Worm (Caenorhabditis elegans): ENCODE data around the gene chil-19.

The chil-19 gene

DNA sequence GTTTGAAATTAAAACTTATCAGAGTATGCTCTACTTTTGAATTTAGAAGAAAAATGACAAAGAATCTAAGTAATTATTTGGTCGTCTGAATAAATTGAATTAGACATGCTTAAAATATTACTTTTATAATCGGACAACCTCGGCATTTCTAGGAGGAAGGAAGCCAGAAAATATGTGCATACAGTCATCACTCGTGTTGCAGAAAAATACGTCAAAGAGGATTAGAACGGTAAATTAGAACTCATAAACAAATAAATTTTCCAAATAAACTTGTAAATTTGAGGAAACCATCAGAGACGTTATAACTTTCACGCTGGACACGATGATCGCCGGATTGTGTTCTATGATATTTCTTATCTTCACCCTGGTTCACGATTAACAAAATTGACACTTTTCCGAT, at the start of gene chil-19:
chil-19 (minus strand) TSS at position 101 of the 400 bp plus-strand sequence.
- TF ChIP-seq klf-2 (GFP tag; conservative IDR thresholded peaks at IDR 0.05) = no peak
- TF ChIP-seq ztf-29 (GFP tag; IDR thresholded peaks at IDR 0.05) = no peak
- no peak for TF ChIP-seq flt-1 (GFP tag; IDR thresholded peaks at IDR 0.05)
- no peak for TF ChIP-seq ref-1 (GFP tag; conservative IDR thresholded peaks at IDR 0.05)
- no peak for TF ChIP-seq tab-1 (GFP tag; IDR thresholded peaks at IDR 0.05)
- no peak for TF ChIP-seq cog-1 (tag; optimal IDR thresholded peaks at IDR 0.05)
- no peak for TF ChIP-seq T22C8.4 (GFP tag; IDR thresholded peaks at IDR 0.05)
- no peak for TF ChIP-seq ztf-23 (GFP tag; IDR thresholded peaks at IDR 0.05)
- TF ChIP-seq med-1 (GFP tag; optimal IDR thresholded peaks at IDR 0.05; ENCODE audit: insufficient read depth) = no peak

DNA sequence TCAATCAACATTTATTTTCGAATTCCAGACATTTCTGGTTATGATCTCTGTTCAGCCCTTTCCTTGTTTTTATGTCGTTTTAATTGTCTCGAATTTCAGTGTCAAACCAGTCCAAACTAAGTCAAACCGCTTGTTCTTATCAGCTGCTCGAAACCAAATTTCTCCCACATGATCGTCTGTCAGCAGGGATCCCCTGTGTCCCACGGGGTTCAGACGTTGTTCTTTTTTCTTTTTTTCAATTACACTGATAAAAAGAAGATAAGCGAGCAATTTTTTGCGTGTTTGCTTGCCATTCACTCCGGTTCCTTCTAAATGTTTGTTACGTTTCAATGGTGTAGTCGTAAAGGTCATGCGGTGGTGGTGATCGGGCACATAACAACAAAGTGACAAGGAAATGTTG, 47.8 kb upstream of the chil-19 start:
- no peak for TF ChIP-seq T22C8.4 (GFP tag; IDR thresholded peaks at IDR 0.05)
- TF ChIP-seq flt-1 (GFP tag; IDR thresholded peaks at IDR 0.05) = no peak
- TF ChIP-seq cog-1 (tag; optimal IDR thresholded peaks at IDR 0.05) = no peak

DNA sequence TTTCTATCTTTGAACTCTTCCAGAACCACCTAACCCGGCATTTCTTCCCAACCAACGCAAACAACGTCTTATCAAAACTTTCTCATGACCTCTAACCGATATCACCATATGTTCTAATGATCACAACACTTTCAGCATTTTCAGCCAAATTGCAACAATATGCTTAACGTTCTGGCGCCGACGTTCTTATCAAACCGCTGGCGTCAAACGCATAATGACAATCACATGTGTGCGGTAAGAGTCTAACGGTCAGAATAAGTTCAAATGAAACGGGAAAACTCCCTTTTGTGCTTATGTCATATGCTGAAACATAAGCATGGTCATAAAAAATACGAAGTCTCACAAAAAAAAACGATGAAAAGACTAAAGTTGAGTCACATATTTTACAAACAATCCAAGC, 46.7 kb upstream of the chil-19 start:
- TF ChIP-seq T22C8.4 (GFP tag; IDR thresholded peaks at IDR 0.05) (no peak), cog-1 (tag; optimal IDR thresholded peaks at IDR 0.05) (no peak), ztf-29 (GFP tag; IDR thresholded peaks at IDR 0.05) (no peak), flt-1 (GFP tag; IDR thresholded peaks at IDR 0.05) (no peak), med-1 (GFP tag; optimal IDR thresholded peaks at IDR 0.05; ENCODE audit: insufficient read depth) (no peak), ztf-23 (GFP tag; IDR thresholded peaks at IDR 0.05) (no peak), tab-1 (GFP tag; IDR thresholded peaks at IDR 0.05) (no peak), klf-2 (GFP tag; conservative IDR thresholded peaks at IDR 0.05) (no peak), ref-1 (GFP tag; conservative IDR thresholded peaks at IDR 0.05) (no peak)

DNA sequence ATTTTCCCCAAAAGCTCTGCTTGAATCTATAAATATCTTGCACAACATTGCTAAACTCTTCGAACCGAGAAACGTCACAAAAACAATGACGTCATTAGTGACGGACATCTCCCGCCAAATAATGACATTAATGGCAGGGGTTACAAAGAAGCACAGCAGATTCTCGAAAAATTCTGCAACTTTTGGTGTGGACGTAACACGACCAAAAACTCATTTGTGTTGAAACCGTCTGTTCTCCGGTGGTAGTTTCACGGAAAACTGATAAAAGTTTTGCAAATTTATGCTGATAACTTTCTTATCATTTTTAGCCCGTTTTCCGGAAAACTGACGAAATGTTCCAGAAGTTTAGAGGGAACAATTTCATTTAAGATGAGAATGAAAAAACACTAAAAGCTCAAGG, 44.4 kb upstream of the chil-19 start:
- TF ChIP-seq ztf-23 (GFP tag; IDR thresholded peaks at IDR 0.05) = no peak
- no peak for TF ChIP-seq ref-1 (GFP tag; conservative IDR thresholded peaks at IDR 0.05)
- no peak for TF ChIP-seq tab-1 (GFP tag; IDR thresholded peaks at IDR 0.05)
- TF ChIP-seq ztf-29 (GFP tag; IDR thresholded peaks at IDR 0.05) = no peak
- TF ChIP-seq med-1 (GFP tag; optimal IDR thresholded peaks at IDR 0.05; ENCODE audit: insufficient read depth) = no peak
- no peak for TF ChIP-seq T22C8.4 (GFP tag; IDR thresholded peaks at IDR 0.05)
- no peak for TF ChIP-seq flt-1 (GFP tag; IDR thresholded peaks at IDR 0.05)
- TF ChIP-seq klf-2 (GFP tag; conservative IDR thresholded peaks at IDR 0.05) = no peak
- no peak for TF ChIP-seq cog-1 (tag; optimal IDR thresholded peaks at IDR 0.05)

- no peak for TF ChIP-seq ref-1 (GFP tag; conservative IDR thresholded peaks at IDR 0.05)
- TF ChIP-seq med-1 (GFP tag; optimal IDR thresholded peaks at IDR 0.05; ENCODE audit: insufficient read depth) = no peak
- TF ChIP-seq T22C8.4 (GFP tag; IDR thresholded peaks at IDR 0.05) = no peak
- TF ChIP-seq flt-1 (GFP tag; IDR thresholded peaks at IDR 0.05) = no peak
- no peak for TF ChIP-seq ztf-29 (GFP tag; IDR thresholded peaks at IDR 0.05)
- TF ChIP-seq ztf-23 (GFP tag; IDR thresholded peaks at IDR 0.05) = no peak
- TF ChIP-seq cog-1 (tag; optimal IDR thresholded peaks at IDR 0.05) = no peak
- TF ChIP-seq tab-1 (GFP tag; IDR thresholded peaks at IDR 0.05) = no peak
- TF ChIP-seq klf-2 (GFP tag; conservative IDR thresholded peaks at IDR 0.05) = no peak
Observed at ce11 chrII:9497309-9497708, 43.1 kb upstream of the chil-19 start.

ce11 chrII:9493242-9494058, 39.2 kb upstream of the chil-19 start:
- TF ChIP-seq ztf-29 (GFP tag; IDR thresholded peaks at IDR 0.05) = no peak
- TF ChIP-seq T22C8.4 (GFP tag; IDR thresholded peaks at IDR 0.05) = no peak
- no peak for TF ChIP-seq ztf-23 (GFP tag; IDR thresholded peaks at IDR 0.05)
- no peak for TF ChIP-seq ref-1 (GFP tag; conservative IDR thresholded peaks at IDR 0.05)
- no peak for TF ChIP-seq klf-2 (GFP tag; conservative IDR thresholded peaks at IDR 0.05)
- TF ChIP-seq med-1 (GFP tag; optimal IDR thresholded peaks at IDR 0.05; ENCODE audit: insufficient read depth) = no peak
- TF ChIP-seq tab-1 (GFP tag; IDR thresholded peaks at IDR 0.05) = no peak
- no peak for TF ChIP-seq flt-1 (GFP tag; IDR thresholded peaks at IDR 0.05)
- TF ChIP-seq cog-1 (tag; optimal IDR thresholded peaks at IDR 0.05) = no peak

ce11 chrII:9491045-9491444, 36.8 kb upstream of the chil-19 start:
- TF ChIP-seq flt-1 (GFP tag; IDR thresholded peaks at IDR 0.05) = peak; percentile 42; the same call in 1 of the 2 replicates
- peak; percentile 67 for TF ChIP-seq cog-1 (tag; optimal IDR thresholded peaks at IDR 0.05)
- no peak for TF ChIP-seq med-1 (GFP tag; optimal IDR thresholded peaks at IDR 0.05; ENCODE audit: insufficient read depth)
- no peak for TF ChIP-seq ref-1 (GFP tag; conservative IDR thresholded peaks at IDR 0.05)
- no peak for TF ChIP-seq T22C8.4 (GFP tag; IDR thresholded peaks at IDR 0.05)
- TF ChIP-seq klf-2 (GFP tag; conservative IDR thresholded peaks at IDR 0.05) = no peak
- TF ChIP-seq ztf-29 (GFP tag; IDR thresholded peaks at IDR 0.05) = no peak
- 0 out of 2 replicates have a peak, but pooled peaks have one; percentile 34 for TF ChIP-seq tab-1 (GFP tag; IDR thresholded peaks at IDR 0.05)
- TF ChIP-seq ztf-23 (GFP tag; IDR thresholded peaks at IDR 0.05) = no peak

ce11 chrII:9490589-9490988, 36.4 kb upstream of the chil-19 start:
- TF ChIP-seq ztf-23 (GFP tag; IDR thresholded peaks at IDR 0.05) (no peak), cog-1 (tag; optimal IDR thresholded peaks at IDR 0.05) (no peak), T22C8.4 (GFP tag; IDR thresholded peaks at IDR 0.05) (no peak)

- no peak for TF ChIP-seq ztf-29 (GFP tag; IDR thresholded peaks at IDR 0.05)
- TF ChIP-seq tab-1 (GFP tag; IDR thresholded peaks at IDR 0.05) = no peak
- no peak for TF ChIP-seq cog-1 (tag; optimal IDR thresholded peaks at IDR 0.05)
- TF ChIP-seq flt-1 (GFP tag; IDR thresholded peaks at IDR 0.05) = no peak
- no peak for TF ChIP-seq med-1 (GFP tag; optimal IDR thresholded peaks at IDR 0.05; ENCODE audit: insufficient read depth)
- TF ChIP-seq klf-2 (GFP tag; conservative IDR thresholded peaks at IDR 0.05) = no peak
- no peak for TF ChIP-seq ref-1 (GFP tag; conservative IDR thresholded peaks at IDR 0.05)
- TF ChIP-seq ztf-23 (GFP tag; IDR thresholded peaks at IDR 0.05) = no peak
- no peak for TF ChIP-seq T22C8.4 (GFP tag; IDR thresholded peaks at IDR 0.05)
Observed at ce11 chrII:9489922-9490321, 35.7 kb upstream of the chil-19 start.

Data from whole organism, midembryonic.